Fruit fly (Drosophila melanogaster): Measurements from ENCODE around the gene CG10336.

The CG10336 gene

dm6 chr2L:18693877-18694723 lies 4.8 kb downstream of the CG10336 start (continued):
- TF ChIP-seq CG30431 (GFP tag; optimal IDR thresholded peaks at IDR 0.05): no peak
- peak; percentile 49 for TF ChIP-seq HHEX (GFP tag; optimal IDR thresholded peaks at IDR 0.05)
- TF ChIP-seq gro (GFP tag; optimal IDR thresholded peaks at IDR 0.05): peak; percentile 76
- TF ChIP-seq CG2678 (tag; optimal IDR thresholded peaks at IDR 0.05): peak; percentile 46
- no peak for TF ChIP-seq zen (tag; optimal IDR thresholded peaks at IDR 0.05)
- TF ChIP-seq ems (GFP tag; optimal IDR thresholded peaks at IDR 0.05): peak; percentile 41
- TF ChIP-seq CG7745 (tag; optimal IDR thresholded peaks at IDR 0.05): no peak
- no peak for TF ChIP-seq Taf1 (GFP tag; IDR thresholded peaks at IDR 0.05)
- TF ChIP-seq ara (GFP tag; IDR thresholded peaks at IDR 0.05): peak; percentile 64
- no peak for TF ChIP-seq sima (GFP tag; optimal IDR thresholded peaks at IDR 0.05)
- TF ChIP-seq CG8765 (GFP tag; IDR thresholded peaks at IDR 0.05): no peak
- peak; percentile 37 for TF ChIP-seq CG17802 (tag; optimal IDR thresholded peaks at IDR 0.05)
- no peak for TF ChIP-seq br (optimal IDR thresholded peaks at IDR 0.05)
- TF ChIP-seq caup (GFP tag; optimal IDR thresholded peaks at IDR 0.05; ENCODE audit: severe bottlenecking): peak; percentile 62
- peak; percentile 79 for TF ChIP-seq lilli (GFP tag; optimal IDR thresholded peaks at IDR 0.05)
- TF ChIP-seq CG11398 (GFP tag; optimal IDR thresholded peaks at IDR 0.05): peak; percentile 19
- peak; percentile 71 for TF ChIP-seq shn (GFP tag; optimal IDR thresholded peaks at IDR 0.05)
- peak; percentile 12 for TF ChIP-seq CG10979 (tag; optimal IDR thresholded peaks at IDR 0.05)
- TF ChIP-seq tio (GFP tag; optimal IDR thresholded peaks at IDR 0.05): peak; percentile 46
- no peak; the same call in 1 of the 3 replicates for TF ChIP-seq croc (GFP tag; conservative IDR thresholded peaks at IDR 0.05)
- TF ChIP-seq Gug (GFP tag; IDR thresholded peaks at IDR 0.05): peak; percentile 66; the same call in 3 of the 4 replicates
- no peak for TF ChIP-seq CG14965 (GFP tag; optimal IDR thresholded peaks at IDR 0.05; ENCODE audit: borderline replicate concordance)
- TF ChIP-seq CG15696 (tag; optimal IDR thresholded peaks at IDR 0.05): no peak
- peak; percentile 53 for TF ChIP-seq HmgZ (tag; optimal IDR thresholded peaks at IDR 0.05)
- peak; percentile 63 for TF ChIP-seq CG18764 (GFP tag; optimal IDR thresholded peaks at IDR 0.05)
- TF ChIP-seq Awh (GFP tag; IDR thresholded peaks at IDR 0.05): 0 out of 2 replicates have a peak, but pooled peaks have one; percentile 33
- TF ChIP-seq wor (GFP tag; IDR thresholded peaks at IDR 0.05): no peak
- TF ChIP-seq CG9609 (GFP tag; optimal IDR thresholded peaks at IDR 0.05): peak; percentile 72
- TF ChIP-seq CG7271 (tag; optimal IDR thresholded peaks at IDR 0.05): no peak
- TF ChIP-seq Fer2 (tag; optimal IDR thresholded peaks at IDR 0.05): no peak
- TF ChIP-seq CG7357 (GFP tag; IDR thresholded peaks at IDR 0.05): peak; percentile 40; the same call in 1 of the 3 replicates
- peak; percentile 80 for TF ChIP-seq sd (tag; optimal IDR thresholded peaks at IDR 0.05)
- no peak for TF ChIP-seq jigr1 (GFP tag; IDR thresholded peaks at IDR 0.05)
- TF ChIP-seq CG12391 (tag; optimal IDR thresholded peaks at IDR 0.05): peak; percentile 48
- TF ChIP-seq gsb (GFP tag; IDR thresholded peaks at IDR 0.05): 0 out of 2 replicates have a peak, but pooled peaks have one; percentile 16
- no peak for TF ChIP-seq mld (GFP tag; IDR thresholded peaks at IDR 0.05; ENCODE audit: partially characterized antibody)
- no peak for TF ChIP-seq Opbp (GFP tag; IDR thresholded peaks at IDR 0.05; ENCODE audit: partially characterized antibody)
- TF ChIP-seq CG17612 (GFP tag; IDR thresholded peaks at IDR 0.05): 0 out of 2 replicates have a peak, but pooled peaks have one; percentile 12
- TF ChIP-seq wek (GFP tag; optimal IDR thresholded peaks at IDR 0.05): no peak
- peak; percentile 10 for TF ChIP-seq TFAM (GFP tag; optimal IDR thresholded peaks at IDR 0.05)
- peak; percentile 15 for TF ChIP-seq CG18476 (GFP tag; optimal IDR thresholded peaks at IDR 0.05)
- TF ChIP-seq Drgx (GFP tag; IDR thresholded peaks at IDR 0.05): peak; percentile 43; the same call in 1 of the 2 replicates
- TF ChIP-seq Atf-2 (GFP tag; optimal IDR thresholded peaks at IDR 0.05): no peak
- TF ChIP-seq Rx (GFP tag; IDR thresholded peaks at IDR 0.05): peak; percentile 52
- TF ChIP-seq Dad (GFP tag; optimal IDR thresholded peaks at IDR 0.05): peak; percentile 49
- no peak for TF ChIP-seq fd102C (GFP tag; optimal IDR thresholded peaks at IDR 0.05)
- TF ChIP-seq CG1647 (GFP tag; optimal IDR thresholded peaks at IDR 0.05): peak; percentile 58
- TF ChIP-seq CG3281 (GFP tag; optimal IDR thresholded peaks at IDR 0.05): peak; percentile 43
- TF ChIP-seq CG10462 (GFP tag; optimal IDR thresholded peaks at IDR 0.05): no peak
